Worm (Caenorhabditis elegans): ENCODE results near the gene W08A12.2.

DNA sequence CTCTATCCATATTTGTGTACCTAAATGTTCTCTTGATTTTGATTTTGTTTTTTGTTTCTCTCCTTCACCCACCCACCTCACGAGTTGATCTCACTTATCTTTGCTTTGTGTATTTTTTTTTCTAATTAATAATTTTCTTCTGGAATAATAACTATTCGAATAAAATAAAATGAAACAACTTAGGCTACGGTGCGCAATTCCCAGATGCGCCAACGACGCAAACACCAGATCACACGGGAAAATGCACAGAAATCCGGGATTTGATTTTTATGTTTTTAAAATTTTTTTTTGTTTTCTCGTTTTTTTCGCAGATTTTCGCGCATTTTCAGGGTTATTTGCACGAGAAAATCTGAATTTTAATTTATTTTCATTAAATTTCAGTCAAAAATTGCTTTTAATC is 600 bp upstream of the W08A12.2 start:
- TF ChIP-seq hlh-11 (tag; optimal IDR thresholded peaks at IDR 0.05), result no peak
- TF ChIP-seq lin-1 (GFP tag; IDR thresholded peaks at IDR 0.05), result no peak
- TF ChIP-seq cey-2 (tag; optimal IDR thresholded peaks at IDR 0.05; ENCODE audit: borderline replicate concordance, insufficient read depth), result no peak
- TF ChIP-seq aly-2 (tag; optimal IDR thresholded peaks at IDR 0.05), result no peak
- no peak for TF ChIP-seq T20F7.1 (GFP tag; optimal IDR thresholded peaks at IDR 0.05)
- no peak for TF ChIP-seq daf-16 (GFP tag; optimal IDR thresholded peaks at IDR 0.05)
- TF ChIP-seq daf-16 (tag; optimal IDR thresholded peaks at IDR 0.05), result no peak
- TF ChIP-seq ama-1 (optimal IDR thresholded peaks at IDR 0.05), result no peak
- no peak for TF ChIP-seq arid-1 (GFP tag; conservative IDR thresholded peaks at IDR 0.05)
- TF ChIP-seq lin-39 (tag; optimal IDR thresholded peaks at IDR 0.05), result no peak
- no peak for TF ChIP-seq D1046.2 (GFP tag; IDR thresholded peaks at IDR 0.05)
- TF ChIP-seq skn-1 (tag; optimal IDR thresholded peaks at IDR 0.05), result no peak
- no peak for TF ChIP-seq ztf-11 (tag; optimal IDR thresholded peaks at IDR 0.05)
- TF ChIP-seq lsy-2 (tag; optimal IDR thresholded peaks at IDR 0.05), result no peak
- TF ChIP-seq madf-9 (GFP tag; conservative IDR thresholded peaks at IDR 0.05), result no peak
